Fruit fly (Drosophila melanogaster) whole organism, adult: ENCODE measurements around the gene CG14300.

Experiments used
- CG11617 ChIP-seq: fragments of 200-800 bp; sonication (Bioruptor generic); optimal IDR thresholded peaks from 2 replicates; lab custom pipeline; 2017; ENCODE audit warnings: mild to moderate bottlenecking, missing biosample characterization, missing genetic modification reagents, missing genetic modification characterization
- CG12768 ChIP-seq: fragments of 200-800 bp; sonication (Bioruptor generic); optimal IDR thresholded peaks from 2 replicates; lab custom pipeline; 2017; ENCODE audit warnings: missing biosample characterization, missing genetic modification characterization, mild to moderate bottlenecking, moderate library complexity, missing genetic modification reagents
- CG14711 ChIP-seq: fragments of 200-800 bp; sonication (Bioruptor generic); optimal IDR thresholded peaks from 2 replicates; lab custom pipeline; 2018; ENCODE audit warnings: missing biosample characterization, mild to moderate bottlenecking, missing genetic modification characterization, moderate library complexity
- CG1620 ChIP-seq: fragments of 200-800 bp; sonication (Bioruptor generic); optimal IDR thresholded peaks from 2 replicates; lab custom pipeline; 2016; ENCODE audit warnings: missing biosample characterization, missing genetic modification characterization
- CG33017 ChIP-seq: fragments of 200-800 bp; sonication (Bioruptor generic); optimal IDR thresholded peaks from 2 replicates; lab custom pipeline; 2018; ENCODE audit warnings: missing biosample characterization, mild to moderate bottlenecking, missing genetic modification characterization, moderate library complexity
- CG5204 ChIP-seq: fragments of 200-800 bp; sonication (Bioruptor generic); optimal IDR thresholded peaks from 2 replicates; lab custom pipeline; 2016; ENCODE audit warnings: missing biosample characterization, missing genetic modification characterization
- CG7045 ChIP-seq: fragments of 200-800 bp; sonication (Bioruptor generic); optimal IDR thresholded peaks from 2 replicates; lab custom pipeline; 2017; ENCODE audit warnings: missing biosample characterization, mild to moderate bottlenecking, missing genetic modification characterization
- CG7101 ChIP-seq: fragments of 200-800 bp; sonication (Bioruptor generic); optimal IDR thresholded peaks from 2 replicates; lab custom pipeline; 2018; ENCODE audit warnings: missing biosample characterization, mild to moderate bottlenecking, missing genetic modification characterization, moderate library complexity
- Clk ChIP-seq: fragments of 200-800 bp; sonication (Bioruptor generic); optimal IDR thresholded peaks from 2 replicates; lab custom pipeline; 2017; ENCODE audit warnings: missing biosample characterization, missing genetic modification characterization
- Crg-1 ChIP-seq: fragments of 200-800 bp; sonication (Bioruptor generic); optimal IDR thresholded peaks from 2 replicates; lab custom pipeline; 2016; ENCODE audit warnings: missing biosample characterization, missing genetic modification characterization
- Hr96 ChIP-seq: fragments of 200-800 bp; sonication (Bioruptor generic); optimal IDR thresholded peaks from 2 replicates; lab custom pipeline; 2016; ENCODE audit warnings: missing biosample characterization, missing genetic modification characterization
- Mnt ChIP-seq: fragments of 200-800 bp; sonication (Bioruptor generic); optimal IDR thresholded peaks from 2 replicates; lab custom pipeline; 2016; ENCODE audit warnings: missing biosample characterization, mild to moderate bottlenecking, missing genetic modification characterization
- bab1 ChIP-seq: fragments of 200-800 bp; sonication (Bioruptor generic); optimal IDR thresholded peaks from 3 replicates; lab custom pipeline; 2019; ENCODE audit warnings: missing biosample characterization, mild to moderate bottlenecking, missing genetic modification characterization, moderate library complexity
- cic ChIP-seq: fragments of 200-800 bp; sonication (Bioruptor generic); optimal IDR thresholded peaks from 2 replicates; lab custom pipeline; 2017; ENCODE audit warnings: missing biosample characterization, mild to moderate bottlenecking, missing genetic modification characterization, moderate library complexity
- cnc ChIP-seq, 2 experiments: fragments of >200 bp; optimal IDR thresholded peaks; 2 replicates each; lab custom pipeline; 2017
- kay ChIP-seq: fragments of 200-800 bp; sonication (Bioruptor generic); peaks from one replicate; lab custom pipeline; 2016; ENCODE audit warnings: missing biosample characterization, missing genetic modification characterization, borderline replicate concordance
- ovo ChIP-seq: fragments of 200-800 bp; sonication (Bioruptor generic); optimal IDR thresholded peaks from 2 replicates; lab custom pipeline; 2016; ENCODE audit warnings: missing biosample characterization, missing genetic modification characterization
- pad ChIP-seq: fragments of 200-800 bp; sonication (Bioruptor generic); optimal IDR thresholded peaks from 3 replicates; lab custom pipeline; 2017; ENCODE audit warnings: missing biosample characterization, missing genetic modification characterization, mild to moderate bottlenecking, moderate library complexity, missing genetic modification reagents
- tj ChIP-seq: fragments of 200-800 bp; sonication (Bioruptor generic); optimal IDR thresholded peaks from 3 replicates; lab custom pipeline; 2017; ENCODE audit warnings: missing biosample characterization, mild to moderate bottlenecking, missing genetic modification characterization, moderate library complexity
- toe ChIP-seq: fragments of 200-800 bp; sonication (Bioruptor generic); optimal IDR thresholded peaks from 2 replicates; lab custom pipeline; 2016; ENCODE audit warnings: missing biosample characterization, missing genetic modification characterization

CG14300 gene

dm6 chr3R:18728368-18728767 lies 34.9 kb upstream of the CG14300 start, which contains the start of gene CG7715:
TSS of gene CG7715 (minus strand) at chr3R:18728468.
- TF ChIP-seq ovo (GFP tag; lab: Kevin White, UChicago) (no peak), CG7101 (tag; lab: Kevin White, UChicago) (no peak), CG7045 (GFP tag; lab: Kevin White, UChicago) (no peak), pad (GFP tag; lab: Kevin White, UChicago) (no peak), CG33017 (no peak), Crg-1 (GFP tag; lab: Kevin White, UChicago) (no peak), tj (GFP tag; lab: Kevin White, UChicago) (no peak), bab1 (GFP tag; lab: Kevin White, UChicago) (no peak), Mnt (GFP tag; lab: Kevin White, UChicago) (no peak), CG12768 (no peak), toe (no peak), CG14711 (tag; lab: Kevin White, UChicago) (no peak), cnc (optimal IDR thresholded peaks at IDR 0.05; lab: Kevin White, UChicago) (no peak), CG11617 (GFP tag; lab: Kevin White, UChicago) (no peak), kay (GFP tag; lab: Kevin White, UChicago) (no peak), Clk (GFP tag; lab: Kevin White, UChicago) (no peak)

- TF ChIP-seq bab1 (GFP tag; lab: Kevin White, UChicago) (no peak), cnc (optimal IDR thresholded peaks at IDR 0.05; lab: Kevin White, UChicago) (no peak)
Measured at dm6 chr3R:18726334-18726733, 32.8 kb upstream of the CG14300 start, which contains the start of gene CG7714. TSS of gene CG7714 (minus strand) at chr3R:18726434.

- TF ChIP-seq toe (no peak), CG12768 (no peak), cic (GFP tag; lab: Kevin White, UChicago) (no peak), CG5204 (no peak), cnc (optimal IDR thresholded peaks at IDR 0.05; lab: Kevin White, UChicago) (no peak), CG14711 (tag; lab: Kevin White, UChicago) (no peak), CG7101 (tag; lab: Kevin White, UChicago) (no peak)
Measured at dm6 chr3R:18722490-18722889, 29.0 kb upstream of the CG14300 start, which contains the start of gene CG34283. TSS of gene CG34283 (minus strand) at chr3R:18722590.

dm6 chr3R:18721368-18721767 lies 27.9 kb upstream of the CG14300 start:
- TF ChIP-seq CG11617 (GFP tag; lab: Kevin White, UChicago) (no peak), cic (GFP tag; lab: Kevin White, UChicago) (no peak), ovo (GFP tag; lab: Kevin White, UChicago) (no peak), toe (no peak), CG7045 (GFP tag; lab: Kevin White, UChicago) (no peak), cnc (optimal IDR thresholded peaks at IDR 0.05; lab: Kevin White, UChicago) (no peak), bab1 (GFP tag; lab: Kevin White, UChicago) (no peak), Crg-1 (GFP tag; lab: Kevin White, UChicago) (no peak), pad (GFP tag; lab: Kevin White, UChicago) (no peak), CG33017 (no peak), tj (GFP tag; lab: Kevin White, UChicago) (no peak), Mnt (GFP tag; lab: Kevin White, UChicago) (no peak), Hr96 (GFP tag; lab: Kevin White, UChicago) (no peak), CG14711 (tag; lab: Kevin White, UChicago) (no peak), Clk (GFP tag; lab: Kevin White, UChicago) (no peak), CG1620 (GFP tag; lab: Kevin White, UChicago) (no peak), CG5204 (no peak), CG12768 (no peak), kay (GFP tag; lab: Kevin White, UChicago) (no peak), CG7101 (tag; lab: Kevin White, UChicago) (no peak)

dm6 chr3R:18719767-18720341 lies 26.3 kb upstream of the CG14300 start:
- TF ChIP-seq CG7045 (GFP tag; lab: Kevin White, UChicago) (peak; percentile 26), cnc (optimal IDR thresholded peaks at IDR 0.05; lab: Kevin White, UChicago) (no peak), CG12768 (peak; percentile 17), toe (peak; percentile 2), CG7101 (tag; lab: Kevin White, UChicago) (peak; percentile 10), CG33017 (peak; percentile 36), CG14711 (tag; lab: Kevin White, UChicago) (no peak), Hr96 (GFP tag; lab: Kevin White, UChicago) (peak; percentile 37), CG5204 (peak; percentile 29)

dm6 chr3R:18707492-18707891 lies 14.0 kb upstream of the CG14300 start:
- TF ChIP-seq Hr96 (GFP tag; lab: Kevin White, UChicago) (no peak), cic (GFP tag; lab: Kevin White, UChicago) (no peak), CG12768 (no peak), pad (GFP tag; lab: Kevin White, UChicago) (no peak), CG14711 (tag; lab: Kevin White, UChicago) (no peak), ovo (GFP tag; lab: Kevin White, UChicago) (no peak), CG7045 (GFP tag; lab: Kevin White, UChicago) (no peak), kay (GFP tag; lab: Kevin White, UChicago) (no peak), Mnt (GFP tag; lab: Kevin White, UChicago) (no peak), CG1620 (GFP tag; lab: Kevin White, UChicago) (no peak)
